Worm (Caenorhabditis elegans) whole organism, L4 larva: Measurements from ENCODE around the gene srh-251.

Experiments used
- F37D6.2 ChIP-seq: sonication (generic microtip); optimal IDR thresholded peaks from 2 replicates; lab custom pipeline; 2016; ENCODE audit warnings: mild to moderate bottlenecking, missing genetic modification characterization, missing compliant biosample characterization
- ZK546.5 ChIP-seq, 2 experiments: sonication (generic microtip); optimal IDR thresholded peaks; 2 replicates each; lab custom pipeline; 2017; ENCODE audit warnings: missing biosample characterization in 2 of 2, missing genetic modification characterization in 2 of 2
- aha-1 ChIP-seq: fragments of 150-350 bp; peaks from one replicate; lab custom pipeline; 2014; ENCODE audit warnings: missing biosample characterization, missing genetic modification characterization
- ceh-62 ChIP-seq: sonication (generic microtip); optimal IDR thresholded peaks from 2 replicates; lab custom pipeline; 2017; ENCODE audit warnings: missing biosample characterization, missing genetic modification characterization
- fos-1 ChIP-seq: fragments of 150-350 bp; optimal IDR thresholded peaks from 2 replicates; lab custom pipeline; 2014; ENCODE audit warnings: missing biosample characterization, missing genetic modification characterization
- lin-15B ChIP-seq: fragments of 150-350 bp; sonication (generic microtip); optimal IDR thresholded peaks from 3 replicates; lab custom pipeline; 2014; ENCODE audit warnings: missing biosample characterization, missing genetic modification characterization
- mdl-1 ChIP-seq, 2 experiments: fragments of 150-350 bp in 1 of 2; sonication (generic microtip) in 1 of 2; optimal IDR thresholded peaks; 2 replicates each; lab custom pipeline; 2014 to 2017; ENCODE audit warnings: missing biosample characterization in 2 of 2, missing genetic modification characterization in 2 of 2
- nhr-11 ChIP-seq: fragments of 150-350 bp; optimal IDR thresholded peaks from 2 replicates; lab custom pipeline; 2014; ENCODE audit warnings: missing biosample characterization, missing genetic modification characterization
- nhr-6 ChIP-seq: fragments of 150-350 bp; optimal IDR thresholded peaks from 2 replicates; lab custom pipeline; 2014; ENCODE audit warnings: missing biosample characterization, missing genetic modification characterization
- set-16 ChIP-seq: fragments of 200-800 bp; sonication (Bioruptor generic); IDR thresholded peaks from 2 replicates; pipeline ENCODE4 v1.3.6; 2022; ENCODE audit warnings: missing genetic modification reagents, missing genetic modification characterization, missing compliant biosample characterization
- tra-1 ChIP-seq: fragments of 200-800 bp; sonication (Bioruptor generic); IDR thresholded peaks from 2 replicates; pipeline ENCODE4 v1.3.6; 2022; ENCODE audit warnings: missing genetic modification reagents, missing genetic modification characterization, missing compliant biosample characterization
- unc-39 ChIP-seq: sonication (generic microtip); optimal IDR thresholded peaks from 2 replicates; lab custom pipeline; 2017; ENCODE audit warnings: missing biosample characterization, missing genetic modification characterization
- ztf-11 ChIP-seq: fragments of 150-350 bp; optimal IDR thresholded peaks from 2 replicates; lab custom pipeline; 2014; ENCODE audit warnings: missing biosample characterization, missing genetic modification characterization

DNA sequence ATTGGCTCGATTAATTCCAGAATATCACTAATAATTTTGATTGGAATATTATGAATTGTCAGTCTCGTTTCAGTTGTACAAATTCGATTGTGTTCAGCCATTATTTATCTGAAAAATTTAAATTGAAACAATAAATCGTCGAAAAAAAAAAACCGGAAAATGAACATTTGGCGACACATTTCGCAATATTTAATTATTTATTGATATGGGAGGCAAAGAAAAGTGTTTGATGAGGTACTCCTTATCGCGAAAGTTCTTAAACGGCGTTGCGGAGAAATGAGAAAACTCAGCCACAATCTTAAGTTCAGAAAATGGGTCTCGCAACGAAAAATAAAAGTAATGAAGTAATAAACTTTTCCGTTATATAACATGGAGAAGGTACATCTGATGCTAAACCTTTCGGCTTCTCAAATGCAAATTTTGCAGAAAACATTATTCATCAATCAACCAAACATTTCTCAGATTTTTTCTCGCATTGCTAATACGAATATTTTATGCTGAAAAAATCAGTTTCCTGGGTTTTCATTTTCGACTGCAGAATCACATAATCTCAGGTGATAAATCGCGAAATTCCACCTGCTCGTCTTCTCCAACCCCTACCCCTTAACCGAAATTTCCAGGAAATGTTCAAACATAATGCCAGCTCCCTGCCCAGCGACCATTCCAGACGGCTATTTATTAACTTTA lies 20.1 kb upstream of the srh-251 start, which contains the start of the genes T06E6.15 and sri-7:
- TF ChIP-seq nhr-11 (tag; lab: Kevin White, UChicago) (no peak), mdl-1 (tag; optimal IDR thresholded peaks at IDR 0.05; lab: Kevin White, UChicago) (no peak), tra-1 (GFP tag; lab: Robert Waterston, UW) (no peak), aha-1 (tag; lab: Kevin White, UChicago) (no peak), nhr-6 (tag; lab: Kevin White, UChicago) (no peak), set-16 (GFP tag; lab: Robert Waterston, UW) (no peak), lin-15B (tag; lab: Kevin White, UChicago) (no peak), F37D6.2 (tag; lab: Kevin White, UChicago) (no peak), ztf-11 (tag; lab: Kevin White, UChicago) (no peak), fos-1 (tag; lab: Kevin White, UChicago) (no peak), ceh-62 (no peak), unc-39 (tag; lab: Kevin White, UChicago) (no peak), ZK546.5 (tag; optimal IDR thresholded peaks at IDR 0.05; lab: Kevin White, UChicago) (no peak)
